Fruit fly (Drosophila melanogaster): ENCODE measurements around the gene CG9109.

CG9109 gene

dm6 chr2L:5979957-5980861 is 54.0 kb downstream of the CG9109 start:
- TF ChIP-seq oc (tag; optimal IDR thresholded peaks at IDR 0.05) (peak; percentile 16), CG6813 (GFP tag; optimal IDR thresholded peaks at IDR 0.05) (peak; percentile 64), CG34376 (GFP tag; optimal IDR thresholded peaks at IDR 0.05) (peak; percentile 75), her (GFP tag; optimal IDR thresholded peaks at IDR 0.05) (peak; percentile 65), CG17829 (tag; optimal IDR thresholded peaks at IDR 0.05) (peak; percentile 5), BtbVII (GFP tag; optimal IDR thresholded peaks at IDR 0.05) (peak; percentile 73), jumu (GFP tag; optimal IDR thresholded peaks at IDR 0.05) (peak; percentile 12), CG13894 (tag; optimal IDR thresholded peaks at IDR 0.05) (peak; percentile 57), CG4707 (GFP tag; optimal IDR thresholded peaks at IDR 0.05) (peak; percentile 11), repo (GFP tag; optimal IDR thresholded peaks at IDR 0.05) (no peak), unpg (GFP tag; optimal IDR thresholded peaks at IDR 0.05) (peak; percentile 19), CG33557 (GFP tag; optimal IDR thresholded peaks at IDR 0.05) (peak; percentile 32), CG8359 (GFP tag; optimal IDR thresholded peaks at IDR 0.05; ENCODE audit: borderline replicate concordance) (peak; percentile 12), D19A (tag; optimal IDR thresholded peaks at IDR 0.05) (peak; percentile 19), NC2β (GFP tag; optimal IDR thresholded peaks at IDR 0.05) (peak; percentile 28), pfk (GFP tag; optimal IDR thresholded peaks at IDR 0.05) (peak; percentile 42), ash1 (GFP tag; optimal IDR thresholded peaks at IDR 0.05) (peak; percentile 67), sug (tag; optimal IDR thresholded peaks at IDR 0.05) (peak; percentile 99), zfh2 (GFP tag; optimal IDR thresholded peaks at IDR 0.05) (no peak), CG18599 (GFP tag; optimal IDR thresholded peaks at IDR 0.05) (peak; percentile 67), scrt (GFP tag; optimal IDR thresholded peaks at IDR 0.05) (peak; percentile 49), zf30C (GFP tag; optimal IDR thresholded peaks at IDR 0.05) (peak; percentile 26), esg (GFP tag; conservative IDR thresholded peaks at IDR 0.05) (no peak), CG15601 (tag; optimal IDR thresholded peaks at IDR 0.05) (peak; percentile 40), CG10543 (GFP tag; optimal IDR thresholded peaks at IDR 0.05) (peak; percentile 65), tap (tag; optimal IDR thresholded peaks at IDR 0.05) (peak; percentile 56), vfl (GFP tag; optimal IDR thresholded peaks at IDR 0.05) (no peak), Jarid2 (GFP tag; optimal IDR thresholded peaks at IDR 0.05) (peak; percentile 82), nom (GFP tag; optimal IDR thresholded peaks at IDR 0.05) (peak; percentile 85), ems (GFP tag; optimal IDR thresholded peaks at IDR 0.05) (no peak), B-H1 (GFP tag; IDR thresholded peaks at IDR 0.05) (no peak), abd-A (tag; optimal IDR thresholded peaks at IDR 0.05) (peak; percentile 75), yki (optimal IDR thresholded peaks at IDR 0.05) (peak; percentile 48), sens (GFP tag) (peak; percentile 82), CG2120 (GFP tag; optimal IDR thresholded peaks at IDR 0.05) (peak; percentile 17), pan (optimal IDR thresholded peaks at IDR 0.05) (no peak), pan (GFP tag; optimal IDR thresholded peaks at IDR 0.05 in 1 of 2, IDR thresholded peaks at IDR 0.05 in 1 of 2) (no peak), kay (GFP tag; optimal IDR thresholded peaks at IDR 0.05) (peak; percentile 98), CG1792 (GFP tag; optimal IDR thresholded peaks at IDR 0.05) (no peak), Hr3 (GFP tag; optimal IDR thresholded peaks at IDR 0.05) (no peak), CG13624 (GFP tag; optimal IDR thresholded peaks at IDR 0.05) (peak; percentile 17), CG11695 (GFP tag; IDR thresholded peaks at IDR 0.05) (no peak), CG15479 (GFP tag; optimal IDR thresholded peaks at IDR 0.05) (peak; percentile 21), CG1233 (GFP tag; optimal IDR thresholded peaks at IDR 0.05) (peak; percentile 37), CG13775 (GFP tag; optimal IDR thresholded peaks at IDR 0.05) (no peak), Blimp-1 (GFP tag; optimal IDR thresholded peaks at IDR 0.05) (peak; percentile 4), Med (GFP tag) (peak; percentile 87), CG2712 (tag; optimal IDR thresholded peaks at IDR 0.05) (peak; percentile 34)
